Fruit fly (Drosophila melanogaster) whole organism, pupa: ENCODE data around the gene Nrx-1.
A peak's percentile ranks its signal among the peaks of the same experiment; 100 is the strongest.

Source experiments
- CG14655 ChIP-seq: fragments of 200-800 bp; sonication (Bioruptor generic); optimal IDR thresholded peaks from 3 replicates; lab custom pipeline; 2017; ENCODE audit warnings: mild to moderate bottlenecking, missing biosample characterization, missing genetic modification reagents, missing genetic modification characterization
- CG32121 ChIP-seq: fragments of 200-800 bp; sonication (Bioruptor generic); IDR thresholded peaks from 2 replicates; pipeline ENCODE4 v1.3.6; 2022; ENCODE audit warnings: missing biosample characterization, missing genetic modification characterization
- CG9948 ChIP-seq: fragments of 200-800 bp; sonication (Bioruptor generic); optimal IDR thresholded peaks from 2 replicates; lab custom pipeline; 2018; ENCODE audit warnings: missing biosample characterization, mild to moderate bottlenecking, missing genetic modification characterization, moderate library complexity
- EcR ChIP-seq: fragments of 200-800 bp; sonication (Bioruptor generic); optimal IDR thresholded peaks from 3 replicates; lab custom pipeline; 2019; ENCODE audit warnings: missing biosample characterization, missing genetic modification characterization, mild to moderate bottlenecking, moderate library complexity, missing genetic modification reagents
- Pif1A ChIP-seq: fragments of 200-800 bp; sonication (Bioruptor generic); optimal IDR thresholded peaks from 3 replicates; lab custom pipeline; 2016; ENCODE audit warnings: missing biosample characterization, missing genetic modification characterization
- fd96Ca ChIP-seq: fragments of 200-800 bp; sonication (Bioruptor generic); IDR thresholded peaks from 3 replicates; pipeline ENCODE4 v1.3.6; 2022; ENCODE audit warnings: missing biosample characterization, missing genetic modification characterization
- rn ChIP-seq: fragments of 200-800 bp; sonication (Bioruptor generic); IDR thresholded peaks from 2 replicates; pipeline ENCODE4 v1.3.6; 2022; ENCODE audit warnings: missing biosample characterization, missing genetic modification characterization

DNA sequence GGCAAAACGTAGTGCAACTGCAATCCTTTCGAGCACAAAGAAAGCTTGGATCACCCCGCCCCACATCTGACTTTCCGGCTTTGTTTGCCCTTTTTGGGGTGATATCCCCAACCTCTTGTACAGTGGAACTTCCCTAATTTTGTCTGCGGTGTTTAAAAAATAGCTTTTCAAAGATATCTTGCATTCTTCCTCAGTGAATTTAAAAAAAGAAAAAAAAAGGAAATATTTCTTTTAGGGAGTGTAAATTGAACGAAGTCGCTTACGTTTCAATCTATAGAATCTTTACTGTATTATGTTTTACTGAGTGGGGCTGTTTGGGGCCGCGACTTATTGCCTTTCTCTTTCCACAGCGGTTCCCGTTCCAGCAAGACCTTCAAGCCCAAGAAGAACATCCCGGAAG is 46.7 kb upstream of the Nrx-1 start:
- TF ChIP-seq CG32121 (GFP tag; lab: Robert Waterston, UW), result peak; percentile 60; the same call in 1 of the 2 replicates
- TF ChIP-seq Pif1A (GFP tag; lab: Kevin White, UChicago), result peak; percentile 74
- TF ChIP-seq fd96Ca (GFP tag; lab: Robert Waterston, UW), result no peak
- TF ChIP-seq EcR (GFP tag; lab: Kevin White, UChicago), result no peak
- TF ChIP-seq CG9948 (tag; lab: Kevin White, UChicago), result peak; percentile 49
- no peak for TF ChIP-seq CG14655 (GFP tag; lab: Kevin White, UChicago)
- TF ChIP-seq rn (GFP tag; lab: Robert Waterston, UW), result no peak
